Fruit fly (Drosophila melanogaster) whole organism, pupa: ENCODE measurements around the gene Muc68D.

Experiments used
- CG10348 ChIP-seq: fragments of 200-800 bp; sonication (Bioruptor generic); IDR thresholded peaks from 2 replicates; pipeline ENCODE4 v1.3.6; 2022; ENCODE audit warnings: missing biosample characterization, missing genetic modification characterization
- CG12605 ChIP-seq: fragments of 200-800 bp; sonication (Bioruptor generic); IDR thresholded peaks from 2 replicates; pipeline ENCODE4 v1.3.6; 2022; ENCODE audit warnings: missing biosample characterization, missing genetic modification characterization
- CG13204 ChIP-seq: fragments of 200-800 bp; sonication (Bioruptor generic); optimal IDR thresholded peaks from 2 replicates; lab custom pipeline; 2018; ENCODE audit warnings: missing biosample characterization, mild to moderate bottlenecking, missing genetic modification characterization, moderate library complexity
- CG14655 ChIP-seq: fragments of 200-800 bp; sonication (Bioruptor generic); optimal IDR thresholded peaks from 3 replicates; lab custom pipeline; 2017; ENCODE audit warnings: mild to moderate bottlenecking, missing biosample characterization, missing genetic modification reagents, missing genetic modification characterization
- CG15710 ChIP-seq: fragments of 200-800 bp; sonication (Bioruptor generic); optimal IDR thresholded peaks from 2 replicates; lab custom pipeline; 2018; ENCODE audit warnings: missing biosample characterization, mild to moderate bottlenecking, missing genetic modification characterization, moderate library complexity
- CG17806 ChIP-seq: fragments of 200-800 bp; sonication (Bioruptor generic); optimal IDR thresholded peaks from 2 replicates; lab custom pipeline; 2018; ENCODE audit warnings: missing biosample characterization, mild to moderate bottlenecking, missing genetic modification characterization, moderate library complexity
- CG32121 ChIP-seq: fragments of 200-800 bp; sonication (Bioruptor generic); IDR thresholded peaks from 2 replicates; pipeline ENCODE4 v1.3.6; 2022; ENCODE audit warnings: missing biosample characterization, missing genetic modification characterization
- CG34367 ChIP-seq: fragments of 200-800 bp; sonication (Bioruptor generic); optimal IDR thresholded peaks from 2 replicates; lab custom pipeline; 2018; ENCODE audit warnings: missing biosample characterization, mild to moderate bottlenecking, missing genetic modification characterization
- CG4496 ChIP-seq: fragments of 200-800 bp; sonication (Bioruptor generic); IDR thresholded peaks from 3 replicates; pipeline ENCODE4 v1.3.6; 2022; ENCODE audit warnings: missing biosample characterization, missing genetic modification characterization
- CG8159 ChIP-seq: fragments of 200-800 bp; sonication (Bioruptor generic); optimal IDR thresholded peaks from 3 replicates; lab custom pipeline; 2018; ENCODE audit warnings: missing biosample characterization, mild to moderate bottlenecking, missing genetic modification characterization, moderate library complexity
- CG8301 ChIP-seq: fragments of 200-800 bp; sonication (Bioruptor generic); optimal IDR thresholded peaks from 2 replicates; lab custom pipeline; 2018; ENCODE audit warnings: missing biosample characterization, mild to moderate bottlenecking, missing genetic modification characterization
- CG9948 ChIP-seq: fragments of 200-800 bp; sonication (Bioruptor generic); optimal IDR thresholded peaks from 2 replicates; lab custom pipeline; 2018; ENCODE audit warnings: missing biosample characterization, mild to moderate bottlenecking, missing genetic modification characterization, moderate library complexity
- D1 ChIP-seq: fragments of 200-800 bp; sonication (Bioruptor generic); optimal IDR thresholded peaks from 2 replicates; lab custom pipeline; 2018; ENCODE audit warnings: missing biosample characterization, mild to moderate bottlenecking, missing genetic modification characterization, moderate library complexity
- EcR ChIP-seq: fragments of 200-800 bp; sonication (Bioruptor generic); optimal IDR thresholded peaks from 3 replicates; lab custom pipeline; 2019; ENCODE audit warnings: missing biosample characterization, missing genetic modification characterization, mild to moderate bottlenecking, moderate library complexity, missing genetic modification reagents
- Ets98B ChIP-seq: fragments of 200-800 bp; sonication (Bioruptor generic); IDR thresholded peaks from 2 replicates; pipeline ENCODE4 v1.3.6; 2022; ENCODE audit warnings: missing biosample characterization, missing genetic modification characterization
- Pif1A ChIP-seq: fragments of 200-800 bp; sonication (Bioruptor generic); optimal IDR thresholded peaks from 3 replicates; lab custom pipeline; 2016; ENCODE audit warnings: missing biosample characterization, missing genetic modification characterization
- Pif1B ChIP-seq: fragments of 200-800 bp; sonication (Bioruptor generic); optimal IDR thresholded peaks from 3 replicates; lab custom pipeline; 2016; ENCODE audit warnings: missing biosample characterization, missing genetic modification characterization
- Snoo ChIP-seq: fragments of 200-800 bp; sonication (Bioruptor generic); optimal IDR thresholded peaks from 3 replicates; lab custom pipeline; 2017; ENCODE audit warnings: missing biosample characterization, mild to moderate bottlenecking, missing genetic modification characterization, inconsistent platforms
- fd96Ca ChIP-seq: fragments of 200-800 bp; sonication (Bioruptor generic); IDR thresholded peaks from 3 replicates; pipeline ENCODE4 v1.3.6; 2022; ENCODE audit warnings: missing biosample characterization, missing genetic modification characterization
- gl ChIP-seq: fragments of 200-800 bp; sonication (Bioruptor generic); optimal IDR thresholded peaks from 2 replicates; lab custom pipeline; 2018; ENCODE audit warnings: missing biosample characterization, mild to moderate bottlenecking, missing genetic modification characterization
- rn ChIP-seq: fragments of 200-800 bp; sonication (Bioruptor generic); IDR thresholded peaks from 2 replicates; pipeline ENCODE4 v1.3.6; 2022; ENCODE audit warnings: missing biosample characterization, missing genetic modification characterization

Gene Muc68D

dm6 chr3L:11721498-11721946 is 50.4 kb downstream of the Muc68D start:
- TF ChIP-seq Pif1B (GFP tag; lab: Kevin White, UChicago) (no peak), Snoo (tag; lab: Kevin White, UChicago) (no peak), CG13204 (GFP tag; lab: Kevin White, UChicago) (no peak), Pif1A (no peak), CG14655 (GFP tag; lab: Kevin White, UChicago) (no peak), CG9948 (no peak), gl (tag; lab: Kevin White, UChicago) (no peak), rn (GFP tag; lab: Robert Waterston, UW) (no peak)

- no peak for TF ChIP-seq fd96Ca
- TF ChIP-seq CG15710: peak; percentile 9
- peak; percentile 6 for TF ChIP-seq Snoo (tag; lab: Kevin White, UChicago)
- no peak for TF ChIP-seq EcR (GFP tag; lab: Kevin White, UChicago)
- no peak for TF ChIP-seq CG13204 (GFP tag; lab: Kevin White, UChicago)
- TF ChIP-seq CG12605: peak; percentile 36; the same call in 1 of the 2 replicates
- TF ChIP-seq CG34367 (tag; lab: Kevin White, UChicago): no peak
- TF ChIP-seq Ets98B (GFP tag; lab: Robert Waterston, UW): no peak
- no peak for TF ChIP-seq CG14655 (GFP tag; lab: Kevin White, UChicago)
- 0 out of 3 replicates have a peak, but pooled peaks have one; percentile 24 for TF ChIP-seq CG4496 (GFP tag; lab: Robert Waterston, UW)
- TF ChIP-seq CG32121: no peak
- TF ChIP-seq gl (tag; lab: Kevin White, UChicago): no peak
- TF ChIP-seq rn (GFP tag; lab: Robert Waterston, UW): no peak
- no peak for TF ChIP-seq Pif1B (GFP tag; lab: Kevin White, UChicago)
- no peak for TF ChIP-seq CG17806 (tag; lab: Kevin White, UChicago)
- no peak for TF ChIP-seq CG10348 (GFP tag; lab: Robert Waterston, UW)
- no peak for TF ChIP-seq CG8159
These were observed 51.2 kb downstream of the Muc68D start, which contains the start of gene Bmcp for dm6 chr3L:11720780-11721179. TSS of gene Bmcp (plus strand) at chr3L:11720934.

- TF ChIP-seq CG9948 (no peak), CG15710 (no peak), Ets98B (GFP tag; lab: Robert Waterston, UW) (no peak), CG14655 (GFP tag; lab: Kevin White, UChicago) (no peak)
These were observed 54.0 kb downstream of the Muc68D start for dm6 chr3L:11717993-11718392.

- no peak for TF ChIP-seq CG8301 (tag; lab: Kevin White, UChicago)
- no peak for TF ChIP-seq Snoo (tag; lab: Kevin White, UChicago)
- no peak for TF ChIP-seq CG12605
- TF ChIP-seq CG9948: no peak
- no peak for TF ChIP-seq CG15710
- no peak for TF ChIP-seq D1 (tag; lab: Kevin White, UChicago)
- TF ChIP-seq CG14655 (GFP tag; lab: Kevin White, UChicago): no peak
- TF ChIP-seq CG17806 (tag; lab: Kevin White, UChicago): no peak
- TF ChIP-seq CG8159: no peak
- no peak for TF ChIP-seq Pif1A
- TF ChIP-seq Ets98B (GFP tag; lab: Robert Waterston, UW): no peak
- TF ChIP-seq CG13204 (GFP tag; lab: Kevin White, UChicago): no peak
- no peak for TF ChIP-seq fd96Ca
- TF ChIP-seq CG4496 (GFP tag; lab: Robert Waterston, UW): no peak
- no peak for TF ChIP-seq EcR (GFP tag; lab: Kevin White, UChicago)
- TF ChIP-seq, all 21 proteins: peak for 0
These were observed 54.7 kb downstream of the Muc68D start for dm6 chr3L:11717300-11717699.
